Worm (Caenorhabditis elegans): ENCODE results near the gene Y43F8B.19.

- TF ChIP-seq him-1 (tag; optimal IDR thresholded peaks at IDR 0.05) (no peak), W03F9.2 (tag; optimal IDR thresholded peaks at IDR 0.05) (no peak)
Measured at ce11 chrV:19549689-19550088, 37.6 kb upstream of the Y43F8B.19 start, which contains the start of gene Y43F8B.20.
